Fruit fly (Drosophila melanogaster) whole organism, prepupa: ENCODE measurements around the gene Karl.

ENCODE experiments used
- Blimp-1 ChIP-seq: fragments of 200-800 bp; sonication (Bioruptor generic); optimal IDR thresholded peaks from 3 replicates; lab custom pipeline; 2017; ENCODE audit warnings: missing biosample characterization, missing genetic modification characterization, mild to moderate bottlenecking, moderate library complexity, missing genetic modification reagents
- CG1621 ChIP-seq: fragments of 200-800 bp; sonication (Bioruptor generic); optimal IDR thresholded peaks from 3 replicates; lab custom pipeline; 2018; ENCODE audit warnings: missing biosample characterization, mild to moderate bottlenecking, missing genetic modification characterization
- CG31627 ChIP-seq: fragments of 200-800 bp; sonication (Bioruptor generic); optimal IDR thresholded peaks from 3 replicates; lab custom pipeline; 2016; ENCODE audit warnings: missing biosample characterization, missing genetic modification characterization
- CG6163 ChIP-seq: fragments of 200-800 bp; sonication (Bioruptor generic); IDR thresholded peaks from 3 replicates; pipeline ENCODE4 v1.3.6; 2022; ENCODE audit warnings: missing biosample characterization, missing genetic modification characterization
- CG6276 ChIP-seq: fragments of 200-800 bp; sonication (Bioruptor generic); optimal IDR thresholded peaks from 2 replicates; lab custom pipeline; 2017; ENCODE audit warnings: missing biosample characterization, mild to moderate bottlenecking, missing genetic modification characterization
- CG6808 ChIP-seq: fragments of 200-800 bp; sonication (Bioruptor generic); optimal IDR thresholded peaks from 3 replicates; lab custom pipeline; 2017; ENCODE audit warnings: missing biosample characterization, missing genetic modification characterization, mild to moderate bottlenecking, moderate library complexity, missing genetic modification reagents
- CG6854 ChIP-seq: fragments of 200-800 bp; sonication (Bioruptor generic); optimal IDR thresholded peaks from 2 replicates; lab custom pipeline; 2017; ENCODE audit warnings: missing biosample characterization, mild to moderate bottlenecking, missing genetic modification characterization
- Eip75B ChIP-seq: fragments of 200-800 bp; sonication (Bioruptor generic); optimal IDR thresholded peaks from 3 replicates; lab custom pipeline; 2016; ENCODE audit warnings: missing biosample characterization, missing genetic modification characterization
- Ets96B ChIP-seq: fragments of 200-800 bp; optimal IDR thresholded peaks from 2 replicates; lab custom pipeline; 2019; ENCODE audit warnings: missing biosample characterization, mild to moderate bottlenecking, missing genetic modification characterization, moderate library complexity
- Gug ChIP-seq: fragments of 200-800 bp; sonication (Bioruptor generic); IDR thresholded peaks from 2 replicates; pipeline ENCODE4 v1.3.6; 2022; ENCODE audit warnings: missing biosample characterization, missing genetic modification characterization
- Sox14 ChIP-seq: fragments of 200-800 bp; sonication (Bioruptor generic); optimal IDR thresholded peaks from 3 replicates; lab custom pipeline; 2016; ENCODE audit warnings: missing biosample characterization, missing genetic modification characterization
- achi ChIP-seq: fragments of 200-800 bp; sonication (Bioruptor generic); optimal IDR thresholded peaks from 3 replicates; lab custom pipeline; 2016; ENCODE audit warnings: missing biosample characterization, missing genetic modification characterization
- acj6 ChIP-seq: fragments of 200-800 bp; sonication (Bioruptor generic); optimal IDR thresholded peaks from 3 replicates; lab custom pipeline; 2016; ENCODE audit warnings: missing biosample characterization, missing genetic modification characterization

DNA sequence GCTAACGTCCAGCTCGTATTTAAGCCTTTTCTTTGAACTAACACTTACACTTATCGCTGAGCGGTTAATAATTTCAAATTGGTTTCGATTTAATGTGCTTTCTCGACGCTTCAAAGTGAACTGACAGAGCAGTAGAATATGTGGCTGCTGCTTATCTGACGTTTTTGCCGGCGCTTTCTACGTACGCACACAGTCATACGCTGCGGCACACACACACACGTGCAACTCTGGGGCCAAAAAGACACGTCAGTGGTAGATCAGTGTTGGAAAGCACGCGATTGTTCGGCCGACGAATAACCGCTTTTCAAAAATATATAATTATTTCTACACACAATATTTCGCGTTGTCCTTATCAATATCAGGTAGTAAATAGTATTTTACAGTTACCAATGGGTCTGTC lies 19.0 kb downstream of the Karl start:
- TF ChIP-seq Ets96B (tag; lab: Kevin White, UChicago) (no peak), Blimp-1 (GFP tag; lab: Kevin White, UChicago) (no peak), CG6854 (peak; percentile 19), CG1621 (tag; lab: Kevin White, UChicago) (peak; percentile 37), Gug (GFP tag; lab: Robert Waterston, UW) (no peak), Eip75B (GFP tag; lab: Kevin White, UChicago) (no peak), achi (GFP tag; lab: Kevin White, UChicago) (peak; percentile 88), CG31627 (GFP tag; lab: Kevin White, UChicago) (no peak), Sox14 (GFP tag; lab: Kevin White, UChicago) (no peak), CG6163 (GFP tag; lab: Robert Waterston, UW) (peak; percentile 38; the same call in 1 of the 3 replicates), CG6808 (GFP tag; lab: Kevin White, UChicago) (peak; percentile 37), CG6276 (GFP tag; lab: Kevin White, UChicago) (no peak), acj6 (no peak)
